Fruit fly (Drosophila melanogaster) S2 (cell line): ENCODE results near the gene Taf9.

Source experiments
- CG8478 ChIP-seq: fragments of >200 bp; optimal IDR thresholded peaks from 2 replicates; lab custom pipeline; 2018
- CTCF ChIP-seq, 2 experiments: fragments of >200 bp; optimal IDR thresholded peaks; 2 replicates each; lab custom pipeline; 2018

The Taf9 gene

DNA sequence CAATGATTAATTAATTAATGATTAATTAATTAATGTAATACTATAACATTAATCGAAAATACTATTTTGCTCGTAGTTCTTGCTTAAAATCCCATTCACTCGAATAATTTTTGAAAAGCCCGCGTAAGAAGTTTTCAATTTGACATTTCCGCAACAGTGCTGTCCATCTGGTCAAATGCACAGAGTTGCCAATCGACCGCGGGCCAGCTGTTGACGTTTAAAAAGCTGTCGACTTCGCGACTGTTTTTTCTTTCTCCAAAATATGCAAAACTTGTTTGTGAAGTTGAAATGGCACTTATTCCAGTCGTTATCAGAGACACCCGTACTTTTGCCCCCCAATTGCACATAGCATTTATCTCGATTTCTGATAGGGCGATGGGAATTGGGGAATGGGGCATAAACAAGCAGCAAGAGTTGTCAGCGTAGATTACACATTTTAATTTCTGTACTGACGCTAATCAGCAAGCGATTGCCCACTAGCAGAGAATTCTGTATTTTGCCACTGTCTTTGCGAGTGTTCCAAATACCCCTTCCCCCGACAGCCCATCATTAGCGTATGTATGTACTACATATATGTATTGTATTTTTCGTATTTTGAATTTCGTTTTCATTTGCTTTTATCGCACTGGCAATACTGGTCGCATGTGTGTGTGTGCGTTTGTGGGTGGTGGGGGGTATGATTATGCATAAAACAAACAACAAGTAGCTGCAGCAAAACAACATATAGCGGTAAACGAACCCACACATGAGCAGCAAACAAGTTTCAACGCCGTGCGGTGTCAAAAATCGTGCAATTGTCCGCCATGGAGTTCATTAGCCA is 14.7 kb downstream of the Taf9 start, which contains the start of gene Srx:
Gene Srx (plus strand): TSS at position 517 of the 820 bp plus-strand sequence.
- no peak for TF ChIP-seq CTCF (optimal IDR thresholded peaks at IDR 0.05; lab: Kevin White, UChicago)
- no peak for TF ChIP-seq CG8478 (lab: Kevin White, UChicago)

DNA sequence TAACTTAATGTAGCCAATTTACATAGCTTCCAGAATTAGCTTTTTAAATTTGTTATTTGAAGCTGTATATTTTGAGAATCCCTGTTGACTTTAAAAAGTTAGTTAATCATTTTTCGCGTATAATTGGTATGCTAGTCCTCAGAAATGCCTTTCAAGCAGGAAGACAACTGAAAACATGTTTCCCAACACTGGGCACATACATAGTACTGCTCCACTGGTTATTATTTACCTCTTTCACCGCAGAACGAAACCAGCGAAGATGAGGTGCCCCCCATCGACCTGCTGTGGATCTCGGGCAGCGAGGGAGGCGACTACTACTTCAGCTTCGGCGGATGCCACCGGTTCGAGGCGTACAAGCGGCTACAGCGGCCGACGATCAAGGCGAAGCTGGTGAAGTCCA is 15.8 kb downstream of the Taf9 start:
- TF ChIP-seq CG8478 (lab: Kevin White, UChicago), result no peak
- TF ChIP-seq CTCF (optimal IDR thresholded peaks at IDR 0.05; lab: Kevin White, UChicago), result no peak

DNA sequence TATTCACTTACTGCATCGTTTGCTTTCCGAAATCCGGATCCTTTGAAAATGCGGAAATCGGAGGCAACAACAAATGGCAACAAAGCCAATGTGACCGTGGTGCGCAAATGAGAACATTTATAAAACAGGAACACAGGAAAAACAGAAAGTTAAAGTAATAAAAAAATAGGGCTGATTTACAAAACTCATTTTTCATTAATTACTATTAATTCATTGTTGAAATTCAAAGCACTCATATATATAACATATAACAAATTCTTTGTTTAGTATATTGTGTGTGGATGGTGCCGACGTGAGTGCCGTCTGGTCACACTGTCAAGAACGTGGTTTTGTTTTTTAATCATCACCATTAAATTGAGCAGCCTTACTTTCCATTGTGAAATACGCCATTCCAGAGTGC is 18.8 kb downstream of the Taf9 start, which contains the start of the genes Arp8 and CG6769:
Gene Arp8 (minus strand): TSS at position 90 of the 400 bp plus-strand sequence.
Gene CG6769 (plus strand): TSS at position 292 of the 400 bp plus-strand sequence.
- no peak for TF ChIP-seq CG8478 (lab: Kevin White, UChicago)
- TF ChIP-seq CTCF (optimal IDR thresholded peaks at IDR 0.05; lab: Kevin White, UChicago), result no peak

DNA sequence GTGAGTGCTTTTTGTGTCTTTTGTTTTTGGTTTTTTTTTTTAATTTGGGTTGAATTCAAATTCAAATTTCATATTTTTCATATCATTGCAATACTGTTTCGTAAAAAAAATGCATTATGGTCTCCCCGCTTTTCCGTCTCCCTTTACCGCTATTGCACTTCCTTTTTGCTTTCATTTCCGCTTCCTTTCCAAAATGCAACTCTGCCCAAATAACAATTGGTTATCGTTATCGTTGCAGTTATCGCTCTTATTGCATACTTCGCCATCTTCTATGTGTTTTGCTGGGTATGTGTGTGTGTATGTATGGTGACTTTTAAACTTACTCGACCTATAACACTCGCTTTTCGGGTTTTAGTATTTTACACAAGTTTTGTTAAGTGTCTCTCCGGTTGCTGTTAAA is 23.1 kb downstream of the Taf9 start:
- TF ChIP-seq CG8478 (lab: Kevin White, UChicago), result no peak
- TF ChIP-seq CTCF (optimal IDR thresholded peaks at IDR 0.05; lab: Kevin White, UChicago), result no peak

DNA sequence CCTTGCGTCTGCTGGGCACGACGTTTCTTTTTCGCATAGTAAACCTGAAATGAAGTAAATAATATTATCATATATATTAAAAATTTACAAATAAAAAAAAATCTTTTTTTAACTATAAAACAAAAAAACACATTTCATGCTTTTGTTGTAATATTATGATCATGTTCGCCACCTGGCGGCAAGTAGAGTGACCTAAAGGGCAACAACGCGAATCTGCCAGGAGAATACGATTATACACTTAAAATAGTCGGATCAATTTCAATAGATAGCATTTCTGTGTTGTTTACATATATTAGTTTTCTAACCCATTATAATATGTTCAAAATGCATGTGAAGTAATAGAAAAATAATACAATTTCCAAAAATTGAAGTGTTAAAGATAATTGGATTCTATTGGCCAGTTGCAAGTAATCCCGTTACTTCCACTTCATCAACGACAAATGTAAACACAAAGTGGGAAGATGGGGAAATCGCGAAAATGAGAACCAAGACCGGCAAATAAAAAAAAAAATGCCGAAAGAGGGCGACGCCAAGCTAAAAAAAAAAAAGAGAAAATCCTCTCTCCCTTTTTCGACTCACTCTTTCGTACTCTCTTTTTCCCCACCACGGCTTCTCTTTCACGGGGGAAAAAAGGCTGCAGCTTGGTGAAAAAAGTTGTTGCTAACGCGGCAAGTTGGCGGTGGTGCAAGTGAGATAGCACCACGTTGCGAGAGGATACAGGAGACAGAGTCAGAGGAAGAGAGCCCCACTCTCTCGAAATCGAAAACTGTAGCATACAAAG is 28.8 kb downstream of the Taf9 start:
- peak in 1 of 2 experiments; percentile 65 for TF ChIP-seq CTCF (optimal IDR thresholded peaks at IDR 0.05; lab: Kevin White, UChicago)
- TF ChIP-seq CG8478 (lab: Kevin White, UChicago), result no peak

DNA sequence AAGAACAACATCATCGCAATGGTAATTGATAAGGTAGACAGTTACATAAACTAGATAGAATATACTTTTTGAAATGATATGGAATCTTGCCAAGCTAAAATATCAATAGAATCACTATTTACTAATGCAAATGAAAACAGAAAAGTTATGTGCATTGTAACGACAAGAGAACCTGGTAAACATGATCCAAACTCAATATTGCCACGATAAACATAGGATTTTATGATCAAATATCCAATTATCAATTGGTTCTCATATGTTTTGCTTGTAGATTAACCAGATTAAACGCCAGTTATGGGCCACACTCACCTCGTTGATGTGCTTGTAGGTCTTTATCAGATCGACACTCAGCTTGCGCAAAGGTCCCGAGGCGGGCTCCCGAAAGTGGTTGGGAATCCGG is 30.3 kb downstream of the Taf9 start:
- no peak for TF ChIP-seq CG8478 (lab: Kevin White, UChicago)
- no peak for TF ChIP-seq CTCF (optimal IDR thresholded peaks at IDR 0.05; lab: Kevin White, UChicago)

DNA sequence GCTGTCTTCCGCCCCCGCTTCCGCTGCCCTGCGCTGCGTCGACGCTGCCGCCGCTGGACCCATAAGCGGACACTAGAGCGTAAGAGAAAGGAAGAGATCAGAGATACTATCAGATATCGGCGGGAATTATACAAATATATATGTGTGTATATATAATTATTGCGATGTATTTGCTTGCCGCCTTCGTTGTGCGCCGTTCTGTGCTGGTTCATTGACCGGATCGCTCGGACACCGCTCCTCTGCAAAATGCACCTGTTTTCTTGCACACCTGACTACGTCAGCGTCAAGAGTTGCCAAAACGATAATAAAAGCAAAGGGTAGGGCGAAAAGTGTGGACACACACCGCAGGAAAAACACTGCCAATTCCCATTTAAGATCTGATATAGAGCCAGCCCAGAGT is 31.4 kb downstream of the Taf9 start:
- no peak for TF ChIP-seq CG8478 (lab: Kevin White, UChicago)
- no peak for TF ChIP-seq CTCF (optimal IDR thresholded peaks at IDR 0.05; lab: Kevin White, UChicago)

DNA sequence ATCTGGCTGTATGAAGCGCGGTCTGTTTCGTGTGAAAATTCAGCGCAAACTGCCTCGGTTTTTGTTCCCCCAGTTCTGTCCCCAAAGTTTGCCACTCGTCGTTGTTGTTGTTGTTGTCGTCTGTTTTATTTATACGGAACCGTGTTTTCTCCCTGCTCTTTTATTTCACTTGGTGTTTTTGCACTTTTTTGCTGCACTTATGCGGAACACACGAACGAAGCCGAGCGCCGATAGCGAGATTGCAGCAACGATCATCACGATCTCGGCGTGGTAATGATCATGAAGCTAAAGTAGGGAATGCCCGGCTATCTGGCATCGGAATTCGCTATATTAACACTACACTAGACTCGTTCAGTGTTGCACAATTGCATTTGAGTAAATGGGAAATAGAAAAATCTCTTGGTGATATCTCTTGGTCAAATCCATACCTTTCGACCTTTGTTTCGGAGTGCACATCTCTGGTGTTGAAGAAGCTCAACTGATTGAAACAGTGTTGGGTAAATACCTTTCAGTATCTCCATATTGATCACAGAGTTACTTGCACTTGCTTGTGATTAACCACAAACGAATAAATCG is 33.1 kb downstream of the Taf9 start:
- TF ChIP-seq CTCF (optimal IDR thresholded peaks at IDR 0.05; lab: Kevin White, UChicago) (no peak), CG8478 (lab: Kevin White, UChicago) (no peak)

DNA sequence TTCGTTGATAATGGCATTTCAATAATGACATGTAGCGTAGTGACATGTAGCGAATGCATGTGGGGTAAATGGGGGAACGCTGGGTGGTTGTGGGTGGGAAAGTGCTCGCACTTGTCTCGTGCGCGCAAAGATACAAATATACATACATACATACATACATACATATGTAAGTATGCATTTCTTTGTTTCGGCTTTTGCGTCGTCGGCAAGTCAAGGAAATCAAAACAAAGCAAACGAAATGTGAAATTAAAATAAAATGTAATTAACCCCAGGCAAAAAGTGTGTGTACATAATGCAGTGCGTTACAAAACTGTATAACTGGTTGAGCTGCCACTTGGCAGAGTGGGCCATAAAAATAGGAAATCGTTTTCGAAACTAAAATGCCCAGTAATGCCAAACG is 33.7 kb downstream of the Taf9 start:
- TF ChIP-seq CG8478 (lab: Kevin White, UChicago) (no peak), CTCF (optimal IDR thresholded peaks at IDR 0.05; lab: Kevin White, UChicago) (no peak)

DNA sequence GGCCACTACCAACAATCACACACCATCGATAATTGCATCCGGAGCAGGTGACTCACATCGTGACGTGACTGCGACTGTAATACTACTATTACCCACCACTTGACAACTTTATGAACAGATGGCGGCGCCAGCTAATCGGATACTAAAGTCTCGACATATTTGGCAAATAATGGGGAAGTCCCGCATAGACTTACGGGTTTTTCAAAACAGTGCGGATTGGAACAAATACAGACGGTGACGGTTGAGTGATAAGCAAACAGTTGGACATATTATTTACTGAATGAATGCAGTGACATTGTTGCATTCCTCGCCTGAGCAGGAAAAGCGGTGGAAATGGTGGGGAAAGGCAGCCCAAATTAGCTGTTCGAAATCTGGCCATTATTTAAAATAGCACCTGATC is 34.6 kb downstream of the Taf9 start:
- no peak for TF ChIP-seq CTCF (optimal IDR thresholded peaks at IDR 0.05; lab: Kevin White, UChicago)
- TF ChIP-seq CG8478 (lab: Kevin White, UChicago), result no peak

DNA sequence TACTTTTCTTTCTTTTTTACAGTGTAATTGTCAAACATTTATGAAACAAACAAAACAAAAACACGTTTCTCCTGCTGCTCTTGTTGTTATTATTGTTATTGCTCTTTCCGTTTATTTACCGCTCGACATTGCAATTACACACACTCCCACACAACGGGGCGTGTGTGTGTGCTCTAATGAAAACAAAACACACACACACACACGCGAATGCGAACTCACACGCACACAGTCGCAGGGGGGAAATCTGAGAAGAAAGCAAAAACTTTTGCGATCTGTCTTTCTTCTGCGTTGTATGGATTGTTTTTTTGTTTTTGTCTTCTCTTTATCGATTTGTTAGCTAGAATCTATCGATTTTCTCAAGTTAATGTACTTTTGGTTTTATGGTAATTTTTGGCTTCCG is 36.0 kb downstream of the Taf9 start:
- TF ChIP-seq CTCF (optimal IDR thresholded peaks at IDR 0.05; lab: Kevin White, UChicago) (no peak), CG8478 (lab: Kevin White, UChicago) (no peak)

DNA sequence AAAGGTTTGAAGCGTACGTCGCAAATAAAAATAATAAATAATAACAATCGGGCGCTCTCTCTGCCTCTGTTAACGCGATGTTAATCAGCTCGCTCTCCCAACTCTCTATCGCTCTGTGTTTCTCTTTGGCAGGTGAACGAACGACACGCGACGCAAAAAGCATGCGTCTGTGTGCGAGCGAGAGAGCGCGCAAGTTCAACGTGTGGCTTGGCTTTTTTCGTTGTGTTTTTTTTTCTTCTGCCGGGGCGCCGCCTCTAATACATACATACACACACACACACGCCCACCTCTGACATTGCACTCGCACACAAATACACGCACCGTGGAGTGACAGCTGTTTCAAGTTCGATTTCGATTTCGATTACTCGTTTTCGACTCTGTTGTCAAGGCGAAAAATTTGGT is 36.7 kb downstream of the Taf9 start:
- TF ChIP-seq CG8478 (lab: Kevin White, UChicago) (no peak), CTCF (optimal IDR thresholded peaks at IDR 0.05; lab: Kevin White, UChicago) (no peak)

DNA sequence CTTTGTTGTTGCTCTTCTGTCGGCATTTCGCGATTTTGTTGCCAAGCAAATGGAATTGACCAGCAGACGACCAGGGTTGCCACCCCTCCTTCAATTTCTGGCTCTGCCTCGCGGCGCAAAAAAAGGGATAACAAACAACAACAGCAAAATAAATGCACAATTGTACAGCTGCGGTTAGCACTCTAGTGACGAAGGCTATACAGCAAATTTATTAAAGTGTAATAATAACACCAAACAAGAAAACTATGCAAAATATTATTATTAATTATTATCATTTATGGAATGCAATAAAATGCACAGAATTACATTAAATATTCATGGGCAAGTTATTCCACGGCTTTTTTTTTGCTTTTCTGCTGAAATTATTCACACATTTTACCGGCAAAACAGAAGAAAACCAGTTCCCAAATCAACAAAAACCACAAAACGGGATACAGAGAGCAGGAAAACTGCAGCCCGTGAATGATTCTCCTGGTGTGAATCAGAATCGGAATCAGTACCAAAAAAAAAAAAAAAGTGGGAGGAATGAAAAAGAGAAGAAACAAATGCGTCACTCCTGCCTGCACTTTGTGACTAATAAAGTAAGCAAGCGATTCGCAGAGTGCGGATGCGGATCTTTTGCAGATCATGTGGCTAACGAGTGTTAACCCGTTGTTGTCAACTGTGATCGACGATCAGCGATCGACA is 37.4 kb downstream of the Taf9 start:
- no peak for TF ChIP-seq CG8478 (lab: Kevin White, UChicago)
- no peak for TF ChIP-seq CTCF (optimal IDR thresholded peaks at IDR 0.05; lab: Kevin White, UChicago)

DNA sequence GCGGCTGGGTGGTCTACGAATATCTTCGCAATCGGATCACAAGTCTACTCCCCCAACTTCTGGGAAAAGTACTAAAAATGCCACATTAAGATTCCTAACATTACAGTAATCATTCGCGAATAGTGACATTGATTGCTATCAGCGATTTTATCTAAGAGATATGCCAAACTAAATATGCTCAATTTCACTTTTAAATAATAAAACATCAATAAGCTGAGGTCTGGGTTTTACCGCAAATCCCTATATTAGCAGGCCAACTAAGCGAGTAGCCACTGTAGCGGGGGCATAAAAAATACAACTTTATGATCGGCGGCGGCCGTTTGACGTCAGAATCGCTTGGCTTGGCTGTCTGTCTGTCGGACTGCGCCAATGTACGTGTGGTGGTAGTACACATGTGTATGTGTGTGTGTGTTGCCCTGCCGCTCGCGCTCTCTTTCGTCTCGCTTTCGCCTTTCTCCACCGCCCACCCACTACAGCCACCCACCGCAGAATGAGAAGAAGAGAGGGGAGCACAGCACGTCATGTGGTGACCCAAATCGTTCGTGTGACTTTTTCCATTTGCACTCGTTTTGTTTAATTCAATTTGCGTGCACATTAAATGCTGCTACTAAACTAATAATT is 38.4 kb downstream of the Taf9 start:
- no peak for TF ChIP-seq CTCF (optimal IDR thresholded peaks at IDR 0.05; lab: Kevin White, UChicago)
- TF ChIP-seq CG8478 (lab: Kevin White, UChicago), result no peak
